Fruit fly (Drosophila melanogaster): Measurements from ENCODE around the gene Golgin104.

Golgin104 gene

DNA sequence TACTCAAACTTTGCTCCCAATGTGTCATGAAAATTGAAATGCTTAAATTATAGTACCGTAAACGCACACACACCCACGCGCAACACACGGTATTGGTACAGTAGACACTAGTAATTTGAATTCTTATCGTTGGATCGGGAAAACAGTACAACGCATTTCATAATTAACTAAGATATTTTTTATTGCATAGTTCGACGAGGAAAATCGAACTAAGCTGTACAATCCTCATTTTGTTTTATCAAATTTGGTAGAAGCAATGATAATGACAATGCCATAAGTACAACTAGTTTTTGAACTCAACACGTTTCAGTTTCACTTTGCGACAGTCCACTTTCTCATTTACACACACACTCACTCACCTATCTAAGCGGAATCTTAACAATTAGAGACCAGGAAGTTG lies 29.0 kb upstream of the Golgin104 start (continued):
- TF ChIP-seq CG11504 (tag; optimal IDR thresholded peaks at IDR 0.05): no peak
- peak; percentile 90 for TF ChIP-seq sens (GFP tag)
- TF ChIP-seq ham (GFP tag; IDR thresholded peaks at IDR 0.05): no peak
- no peak for TF ChIP-seq CG17612 (GFP tag; IDR thresholded peaks at IDR 0.05)
- TF ChIP-seq ac (GFP tag; optimal IDR thresholded peaks at IDR 0.05): no peak
- peak; percentile 42 for TF ChIP-seq twi (tag; optimal IDR thresholded peaks at IDR 0.05)
- peak; percentile 77 for TF ChIP-seq CG17359 (tag; optimal IDR thresholded peaks at IDR 0.05)
- TF ChIP-seq CG3281 (GFP tag; optimal IDR thresholded peaks at IDR 0.05): peak; percentile 81
- peak; percentile 58 for TF ChIP-seq CG8089 (GFP tag; optimal IDR thresholded peaks at IDR 0.05)
- no peak for TF ChIP-seq sug (tag; optimal IDR thresholded peaks at IDR 0.05)
- no peak for TF ChIP-seq Bgb (GFP tag; IDR thresholded peaks at IDR 0.05; ENCODE audit: partially characterized antibody)
- TF ChIP-seq CG7963 (GFP tag; IDR thresholded peaks at IDR 0.05; ENCODE audit: partially characterized antibody): no peak
- no peak for TF ChIP-seq CG3838 (GFP tag; optimal IDR thresholded peaks at IDR 0.05)
- TF ChIP-seq CG6254 (GFP tag; optimal IDR thresholded peaks at IDR 0.05): no peak
- TF ChIP-seq dysf (GFP tag; IDR thresholded peaks at IDR 0.05): peak; percentile 76; the same call in 1 of the 3 replicates
- TF ChIP-seq CG10209 (GFP tag; optimal IDR thresholded peaks at IDR 0.05): peak; percentile 56
- peak; percentile 61 for TF ChIP-seq Ets65A (GFP tag)
- no peak for TF ChIP-seq Nf-YA (GFP tag; IDR thresholded peaks at IDR 0.05)
- TF ChIP-seq bbx (GFP tag; IDR thresholded peaks at IDR 0.05; ENCODE audit: partially characterized antibody): no peak
- TF ChIP-seq nmo (GFP tag; optimal IDR thresholded peaks at IDR 0.05): peak; percentile 54
- TF ChIP-seq CG6813 (GFP tag; optimal IDR thresholded peaks at IDR 0.05): peak; percentile 31
- no peak for TF ChIP-seq Sry-β (GFP tag; optimal IDR thresholded peaks at IDR 0.05)
- TF ChIP-seq otp (GFP tag; IDR thresholded peaks at IDR 0.05): no peak
- peak; percentile 71 for TF ChIP-seq Xbp1 (GFP tag; optimal IDR thresholded peaks at IDR 0.05)
- no peak for TF ChIP-seq bigmax (GFP tag; optimal IDR thresholded peaks at IDR 0.05)
- peak; percentile 55 for TF ChIP-seq Antp (GFP tag; optimal IDR thresholded peaks at IDR 0.05)
- TF ChIP-seq lbe (GFP tag; optimal IDR thresholded peaks at IDR 0.05): no peak
- peak; percentile 65 for TF ChIP-seq CG12219 (GFP tag; optimal IDR thresholded peaks at IDR 0.05)
- peak; percentile 42 for TF ChIP-seq CG14710 (tag; optimal IDR thresholded peaks at IDR 0.05)
- TF ChIP-seq CG3407 (GFP tag; optimal IDR thresholded peaks at IDR 0.05): peak; percentile 28
- TF ChIP-seq tio (GFP tag; optimal IDR thresholded peaks at IDR 0.05): no peak
- peak; percentile 44; the same call in 2 of the 4 replicates for TF ChIP-seq Gug (GFP tag; IDR thresholded peaks at IDR 0.05)
- TF ChIP-seq gfzf (GFP tag; optimal IDR thresholded peaks at IDR 0.05): no peak
- TF ChIP-seq Fer1 (GFP tag; optimal IDR thresholded peaks at IDR 0.05): peak; percentile 74
- TF ChIP-seq Eip74EF (GFP tag; optimal IDR thresholded peaks at IDR 0.05): peak in 1 of 2 experiments; percentile 80
- TF ChIP-seq sima (GFP tag; optimal IDR thresholded peaks at IDR 0.05): no peak
- TF ChIP-seq CG11695 (GFP tag; IDR thresholded peaks at IDR 0.05): 0 out of 3 replicates have a peak, but pooled peaks have one; percentile 44
- TF ChIP-seq CG2712 (tag; optimal IDR thresholded peaks at IDR 0.05): peak; percentile 67
- TF ChIP-seq exex (tag; optimal IDR thresholded peaks at IDR 0.05): no peak
- no peak for TF ChIP-seq repo (GFP tag; optimal IDR thresholded peaks at IDR 0.05)
- peak; percentile 20 for TF ChIP-seq CG15479 (GFP tag; optimal IDR thresholded peaks at IDR 0.05)
- TF ChIP-seq CG8924 (tag; optimal IDR thresholded peaks at IDR 0.05): peak; percentile 71
- TF ChIP-seq grau (tag; optimal IDR thresholded peaks at IDR 0.05): peak; percentile 99
- no peak for TF ChIP-seq ash1 (GFP tag; optimal IDR thresholded peaks at IDR 0.05)
- TF ChIP-seq ara (GFP tag; IDR thresholded peaks at IDR 0.05): no peak
- peak; percentile 50 for TF ChIP-seq tx (GFP tag; optimal IDR thresholded peaks at IDR 0.05)
- TF ChIP-seq CG1792 (GFP tag; optimal IDR thresholded peaks at IDR 0.05): peak; percentile 43
- TF ChIP-seq Dek (tag; optimal IDR thresholded peaks at IDR 0.05): peak; percentile 74
- no peak for TF ChIP-seq CG4617 (GFP tag; optimal IDR thresholded peaks at IDR 0.05; ENCODE audit: borderline replicate concordance)
- peak; percentile 29 for TF ChIP-seq CG17568 (GFP tag; optimal IDR thresholded peaks at IDR 0.05)
